Fruit fly (Drosophila melanogaster) whole organism: ENCODE measurements around the gene RabGGTb.
A peak's percentile ranks its signal among the peaks of the same experiment; 100 is the strongest.

Source experiments
- CG8478 ChIP-seq: fragments of >200 bp; optimal IDR thresholded peaks from 2 replicates; lab custom pipeline; 2018; ENCODE audit warnings: inconsistent platforms
- Dll ChIP-seq: fragments of >200 bp; optimal IDR thresholded peaks from 2 replicates; lab custom pipeline; 2017
- EcR ChIP-seq, 2 experiments: fragments of >200 bp; optimal IDR thresholded peaks; 2 replicates each; lab custom pipeline; 2017; ENCODE audit warnings: missing biosample characterization in 2 of 2, missing genetic modification characterization in 2 of 2, missing genetic modification reagents in 2 of 2
- pan ChIP-seq: fragments of >200 bp; optimal IDR thresholded peaks from 2 replicates; lab custom pipeline; 2017
- psq ChIP-seq: fragments of >200 bp; optimal IDR thresholded peaks from 2 replicates; lab custom pipeline; 2017
- usp ChIP-seq: fragments of >200 bp; optimal IDR thresholded peaks from 2 replicates; lab custom pipeline; 2017; ENCODE audit warnings: missing biosample characterization, missing genetic modification characterization, mixed read lengths

RabGGTb gene

DNA sequence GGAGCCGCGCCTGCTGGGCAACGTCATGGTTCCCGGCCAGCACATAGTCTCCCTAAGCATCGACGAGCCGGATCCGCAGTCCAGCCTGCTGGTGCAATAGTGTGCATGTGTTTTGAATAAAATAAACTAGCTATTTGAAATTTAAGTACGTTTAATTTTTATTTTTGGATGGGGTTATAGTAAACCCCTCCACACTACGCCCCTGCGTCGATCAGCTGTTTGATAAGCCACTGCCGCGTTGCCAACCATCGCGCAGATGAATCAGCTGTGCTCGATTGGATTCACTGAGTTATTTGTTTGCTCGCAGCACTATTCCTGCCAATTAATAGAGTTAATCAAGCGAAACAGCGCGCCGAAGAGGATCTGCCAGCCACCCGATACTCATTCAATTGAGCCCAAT is at the start of gene RabGGTb:
TSS of gene RabGGTb (plus strand) at position 254 of the 400 bp plus-strand sequence.
- TF ChIP-seq Dll (lab: Kevin White, UChicago): no peak
- no peak for TF ChIP-seq CG8478 (lab: Kevin White, UChicago)
- TF ChIP-seq psq (lab: Kevin White, UChicago): no peak
- no peak for TF ChIP-seq pan (lab: Kevin White, UChicago)
- TF ChIP-seq EcR (GFP tag; optimal IDR thresholded peaks at IDR 0.05; lab: Kevin White, UChicago): no peak
- TF ChIP-seq usp (GFP tag; lab: Kevin White, UChicago): no peak

DNA sequence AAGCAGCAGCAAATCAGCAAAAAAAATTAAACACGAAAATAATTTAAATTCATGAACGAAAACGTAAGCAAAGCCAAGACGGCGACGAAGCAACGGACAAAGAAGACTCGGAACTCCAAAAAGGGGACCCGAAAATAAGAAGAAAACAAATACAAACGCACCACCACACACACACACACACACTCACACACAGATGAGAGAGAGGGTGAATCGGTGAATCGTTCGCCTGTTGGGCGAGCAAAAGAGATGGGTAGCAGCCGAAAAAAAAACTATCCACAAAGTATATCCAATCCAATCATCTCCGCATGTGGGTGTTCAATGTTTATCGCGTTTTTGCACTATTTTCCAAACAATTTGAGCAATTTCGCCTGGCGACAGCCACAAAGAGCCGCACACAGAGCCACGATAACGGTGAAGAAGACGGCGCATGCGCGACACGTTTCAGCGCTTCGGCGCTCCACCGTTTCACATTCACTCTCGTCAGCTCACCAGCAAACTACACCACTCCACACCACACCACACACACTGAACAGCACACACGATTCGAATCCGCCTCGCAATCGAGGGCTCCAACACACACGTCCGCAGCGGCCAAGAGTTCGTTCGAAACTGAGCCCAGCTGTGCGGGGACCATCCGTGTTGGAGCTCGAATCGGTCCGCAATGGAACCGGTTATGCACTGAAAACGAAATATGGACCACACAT is 49.1 kb upstream of the RabGGTb start, which contains the start of gene Duox:
TSS of gene Duox (minus strand) at position 612 of the 704 bp plus-strand sequence.
- TF ChIP-seq Dll (lab: Kevin White, UChicago) (no peak), EcR (GFP tag; optimal IDR thresholded peaks at IDR 0.05; lab: Kevin White, UChicago) (no peak), CG8478 (lab: Kevin White, UChicago) (no peak), pan (lab: Kevin White, UChicago) (no peak), psq (lab: Kevin White, UChicago) (no peak), usp (GFP tag; lab: Kevin White, UChicago) (no peak)

DNA sequence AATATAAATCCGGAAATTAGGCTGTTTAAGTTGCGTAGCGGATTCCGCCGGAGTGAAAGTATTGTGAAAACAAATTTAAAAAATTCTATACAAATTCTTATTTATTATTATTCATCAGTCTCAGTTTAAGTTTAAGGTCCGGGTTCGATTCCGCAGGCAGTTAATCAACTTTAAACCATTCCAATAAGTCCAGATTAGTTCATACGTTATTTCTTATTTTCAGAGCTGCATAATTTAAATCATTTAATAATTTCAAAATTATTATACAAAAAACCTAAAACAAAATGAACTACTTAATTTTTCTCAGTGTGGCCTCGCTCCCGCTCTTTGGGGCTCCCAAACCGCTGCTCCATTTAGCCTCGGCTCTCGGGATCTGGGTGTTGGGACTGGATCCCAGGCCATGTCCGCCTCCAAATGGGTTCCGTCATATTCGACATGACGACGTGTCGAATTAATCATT is 48.5 kb upstream of the RabGGTb start:
- peak; percentile 36 for TF ChIP-seq Dll (lab: Kevin White, UChicago)
- no peak for TF ChIP-seq usp (GFP tag; lab: Kevin White, UChicago)

DNA sequence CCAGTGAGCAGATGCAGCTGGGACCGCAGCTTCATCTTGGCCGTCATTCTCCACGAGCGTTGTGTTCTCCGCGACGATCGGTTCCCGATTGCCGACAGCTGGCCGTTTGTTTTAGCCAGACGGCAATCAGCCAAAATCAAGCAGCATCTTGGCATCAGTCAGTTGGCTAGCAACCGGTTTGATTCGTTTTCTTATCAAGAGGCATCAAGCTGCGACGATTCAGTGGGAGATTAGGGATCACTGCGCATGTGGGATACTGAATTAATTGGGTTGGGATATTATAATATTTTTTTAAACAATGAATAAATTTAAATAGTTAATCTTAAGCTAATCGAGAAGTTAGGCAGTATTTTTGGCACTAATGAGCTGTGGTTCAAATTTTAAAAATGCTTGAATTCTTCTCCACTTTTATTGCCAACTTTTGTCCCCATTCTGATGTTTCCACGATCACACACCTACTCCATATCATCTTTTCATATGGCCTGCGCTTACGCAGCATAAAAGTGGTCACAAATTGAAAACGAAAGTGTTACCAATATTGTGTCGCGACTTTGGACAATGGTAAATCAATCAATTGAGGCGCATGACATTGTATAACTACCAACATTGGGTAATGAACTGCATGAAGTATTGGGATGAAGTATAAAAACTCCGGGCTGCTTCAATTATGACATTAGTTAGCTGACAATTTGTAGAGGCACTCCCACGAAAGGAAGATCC is 41.0 kb upstream of the RabGGTb start, which contains the start of the genes CG3119 and Cpr23B:
TSS of gene CG3119 (minus strand) at position 92 of the 720 bp plus-strand sequence.
TSS of gene Cpr23B (plus strand) at position 670 of the 720 bp plus-strand sequence.
- TF ChIP-seq Dll (lab: Kevin White, UChicago) (no peak), usp (GFP tag; lab: Kevin White, UChicago) (no peak), pan (lab: Kevin White, UChicago) (no peak), psq (lab: Kevin White, UChicago) (no peak), CG8478 (lab: Kevin White, UChicago) (no peak), EcR (GFP tag; optimal IDR thresholded peaks at IDR 0.05; lab: Kevin White, UChicago) (no peak)

DNA sequence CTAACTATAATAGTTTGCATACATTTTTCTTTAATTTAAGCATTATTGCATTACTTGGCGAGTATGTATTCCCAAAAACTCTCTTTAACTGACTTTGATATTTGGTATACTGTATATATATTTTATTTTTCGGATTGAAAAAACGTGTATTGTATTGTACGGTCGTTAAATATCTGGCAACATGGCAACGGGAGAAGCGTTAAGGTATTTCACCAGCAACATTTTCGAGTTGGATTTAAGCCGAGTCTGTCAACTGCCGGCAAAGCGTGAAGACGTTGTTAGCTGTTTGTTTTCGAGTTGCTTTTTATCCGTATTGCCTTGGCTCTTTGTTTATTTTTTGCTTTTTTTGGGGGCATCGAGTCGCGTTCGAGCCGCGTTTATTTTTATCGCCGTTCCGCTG is 39.1 kb upstream of the RabGGTb start, which contains the start of gene CG2975:
TSS of gene CG2975 (plus strand) at position 275 of the 400 bp plus-strand sequence.
- TF ChIP-seq psq (lab: Kevin White, UChicago) (no peak), usp (GFP tag; lab: Kevin White, UChicago) (no peak), pan (lab: Kevin White, UChicago) (no peak), Dll (lab: Kevin White, UChicago) (no peak), CG8478 (lab: Kevin White, UChicago) (no peak), EcR (GFP tag; optimal IDR thresholded peaks at IDR 0.05; lab: Kevin White, UChicago) (no peak)

DNA sequence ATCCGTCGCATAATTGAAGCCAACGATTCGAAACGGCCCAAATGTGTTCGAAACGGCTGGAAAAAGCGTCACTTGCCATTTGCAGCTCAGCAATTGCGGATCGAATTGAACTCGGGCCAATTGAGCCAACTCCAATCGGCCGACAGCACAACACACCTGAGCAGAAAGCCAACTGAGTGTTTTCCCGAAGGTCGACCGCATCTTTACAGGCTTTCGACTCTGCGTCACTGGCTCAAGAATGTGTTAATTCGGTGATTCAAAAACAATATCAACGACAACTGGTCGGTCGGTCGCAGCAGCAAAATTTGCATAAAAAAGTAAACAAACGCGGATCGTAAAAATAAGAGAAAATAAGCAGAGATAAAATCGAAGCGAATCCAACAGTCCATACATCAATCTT is 38.6 kb upstream of the RabGGTb start:
- TF ChIP-seq EcR (GFP tag; optimal IDR thresholded peaks at IDR 0.05; lab: Kevin White, UChicago) (no peak), psq (lab: Kevin White, UChicago) (no peak), usp (GFP tag; lab: Kevin White, UChicago) (no peak), pan (lab: Kevin White, UChicago) (no peak), Dll (lab: Kevin White, UChicago) (no peak), CG8478 (lab: Kevin White, UChicago) (no peak)

DNA sequence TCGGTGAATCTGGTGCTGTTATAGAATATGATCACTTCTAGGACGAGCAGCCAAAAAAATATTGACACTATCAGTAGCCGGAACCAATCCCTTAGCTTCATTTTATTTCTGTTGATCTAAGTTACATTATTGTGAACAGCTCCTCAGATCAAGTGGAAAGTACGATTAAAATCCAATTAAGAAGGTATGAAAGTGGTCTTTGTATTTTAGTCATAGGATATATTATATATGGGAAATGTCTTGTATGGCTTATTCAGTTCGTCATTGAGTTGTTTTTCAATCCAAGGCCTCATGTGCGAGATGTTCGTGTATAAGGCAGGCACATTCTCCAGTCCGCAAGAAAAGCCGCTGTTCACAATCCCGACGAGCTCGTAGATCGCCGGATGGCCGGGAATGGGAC is 34.5 kb upstream of the RabGGTb start, which contains the start of gene CG18558:
TSS of gene CG18558 (minus strand) at position 101 of the 400 bp plus-strand sequence.
- no peak for TF ChIP-seq psq (lab: Kevin White, UChicago)
- no peak for TF ChIP-seq EcR (GFP tag; optimal IDR thresholded peaks at IDR 0.05; lab: Kevin White, UChicago)
- no peak for TF ChIP-seq usp (GFP tag; lab: Kevin White, UChicago)
- TF ChIP-seq pan (lab: Kevin White, UChicago): no peak
- TF ChIP-seq CG8478 (lab: Kevin White, UChicago): no peak
- no peak for TF ChIP-seq Dll (lab: Kevin White, UChicago)

DNA sequence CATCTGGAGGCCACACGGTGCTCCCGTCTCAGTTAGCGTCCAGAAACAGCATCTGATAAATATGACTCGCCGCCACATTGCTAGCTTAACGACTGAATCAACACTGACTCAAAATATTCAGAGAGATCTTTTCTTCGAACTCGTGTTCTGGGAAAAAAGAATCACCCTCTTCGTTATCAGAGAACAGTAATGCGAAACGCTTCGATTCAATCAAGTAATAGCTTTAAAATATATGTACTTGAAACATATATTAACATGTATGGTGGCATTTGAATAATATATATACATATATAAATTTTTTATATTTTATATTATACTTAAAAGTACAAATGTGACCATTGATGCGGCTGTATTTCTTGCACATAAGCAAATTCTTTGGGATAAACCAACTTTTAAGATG is 33.3 kb upstream of the RabGGTb start, which contains the start of gene CG18557:
TSS of gene CG18557 (minus strand) at position 101 of the 400 bp plus-strand sequence.
- TF ChIP-seq pan (lab: Kevin White, UChicago) (no peak), psq (lab: Kevin White, UChicago) (no peak), CG8478 (lab: Kevin White, UChicago) (no peak), EcR (GFP tag; optimal IDR thresholded peaks at IDR 0.05; lab: Kevin White, UChicago) (no peak), usp (GFP tag; lab: Kevin White, UChicago) (no peak), Dll (lab: Kevin White, UChicago) (no peak)

DNA sequence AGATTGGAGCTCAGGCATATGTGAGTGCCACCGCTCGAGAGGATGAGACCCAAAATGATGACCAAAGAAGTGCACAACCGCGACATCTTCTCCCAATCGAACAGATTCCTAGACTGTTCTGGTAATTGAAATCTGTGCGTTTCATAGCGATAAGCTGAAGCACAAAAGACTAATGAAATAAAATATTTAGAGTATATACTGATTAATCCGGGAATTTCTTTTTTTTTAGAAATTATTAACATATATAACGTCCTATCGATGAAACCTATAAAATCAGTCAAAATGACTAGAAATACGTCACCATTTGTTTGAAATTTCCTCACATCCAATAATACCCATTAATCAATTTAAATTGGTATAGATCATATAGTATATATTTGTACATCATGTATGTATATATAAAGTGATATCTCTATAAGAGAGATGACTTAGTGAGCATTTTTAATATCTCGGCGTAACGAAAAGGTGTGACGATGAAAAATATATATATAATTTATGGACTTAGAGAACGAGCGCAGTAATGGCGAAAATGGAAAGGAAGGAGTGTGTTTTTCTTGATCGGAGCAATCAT is 31.7 kb upstream of the RabGGTb start, which contains the start of the genes CG3117 and CG2983:
TSS of gene CG3117 (minus strand) at position 101 of the 571 bp plus-strand sequence.
TSS of gene CG2983 (plus strand) at position 521 of the 571 bp plus-strand sequence.
- TF ChIP-seq pan (lab: Kevin White, UChicago): no peak
- no peak for TF ChIP-seq EcR (GFP tag; optimal IDR thresholded peaks at IDR 0.05; lab: Kevin White, UChicago)
- TF ChIP-seq CG8478 (lab: Kevin White, UChicago): no peak
- no peak for TF ChIP-seq usp (GFP tag; lab: Kevin White, UChicago)
- TF ChIP-seq Dll (lab: Kevin White, UChicago): no peak
- no peak for TF ChIP-seq psq (lab: Kevin White, UChicago)

DNA sequence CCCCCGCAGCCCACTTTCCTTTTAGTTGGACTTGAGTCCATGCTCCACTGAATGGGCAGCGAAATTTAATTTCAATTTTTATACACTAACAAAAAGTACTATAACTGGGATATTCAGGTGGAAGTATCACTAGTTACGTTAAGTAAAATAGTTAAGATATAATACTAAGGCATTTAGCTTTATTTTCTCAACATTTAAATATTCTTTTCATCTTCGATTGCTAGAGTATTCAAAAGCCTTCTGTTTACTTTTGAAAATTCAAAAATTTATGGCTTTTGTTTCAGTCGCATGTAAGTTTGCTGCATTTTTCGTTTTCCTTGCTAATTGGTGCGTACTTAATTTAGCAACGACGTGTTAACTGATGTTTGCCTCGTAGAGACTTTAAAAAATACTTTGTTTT is 27.3 kb upstream of the RabGGTb start:
- no peak for TF ChIP-seq Dll (lab: Kevin White, UChicago)
- TF ChIP-seq EcR (GFP tag; optimal IDR thresholded peaks at IDR 0.05; lab: Kevin White, UChicago): no peak
- no peak for TF ChIP-seq usp (GFP tag; lab: Kevin White, UChicago)
- TF ChIP-seq psq (lab: Kevin White, UChicago): no peak
- no peak for TF ChIP-seq pan (lab: Kevin White, UChicago)
- TF ChIP-seq CG8478 (lab: Kevin White, UChicago): no peak
